Fruit fly (Drosophila melanogaster) whole organism, embryonic: ENCODE data around the gene CG14401.

Experiments used
- Ada2b ChIP-seq: fragments of 200-800 bp; sonication (Bioruptor generic); IDR thresholded peaks from 2 replicates; pipeline ENCODE4 v1.3.6; 2022; ENCODE audit warnings: missing biosample characterization, missing genetic modification characterization
- Blimp-1 ChIP-seq: fragments of 200-800 bp; sonication (Bioruptor generic); optimal IDR thresholded peaks from 3 replicates; lab custom pipeline; 2018; ENCODE audit warnings: missing biosample characterization, missing genetic modification characterization, mild to moderate bottlenecking, moderate library complexity, missing genetic modification reagents
- CG10209 ChIP-seq: fragments of 200-800 bp; sonication (Bioruptor generic); optimal IDR thresholded peaks from 3 replicates; lab custom pipeline; 2017; ENCODE audit warnings: missing biosample characterization, mild to moderate bottlenecking, missing genetic modification characterization, missing genetic modification reagents
- CG10267 ChIP-seq: fragments of 200-800 bp; sonication (Bioruptor generic); optimal IDR thresholded peaks from 2 replicates; lab custom pipeline; 2018; ENCODE audit warnings: missing biosample characterization, mild to moderate bottlenecking, missing genetic modification characterization, moderate library complexity
- CG12071 ChIP-seq: fragments of 200-800 bp; sonication (Bioruptor generic); optimal IDR thresholded peaks from 3 replicates; lab custom pipeline; 2018; ENCODE audit warnings: missing biosample characterization, mild to moderate bottlenecking, missing genetic modification characterization
- CG12744 ChIP-seq: fragments of 200-800 bp; sonication (Bioruptor generic); optimal IDR thresholded peaks from 2 replicates; lab custom pipeline; 2016; ENCODE audit warnings: missing biosample characterization, missing genetic modification characterization
- CG12942 ChIP-seq: fragments of 200-800 bp; sonication (Bioruptor generic); optimal IDR thresholded peaks from 3 replicates; lab custom pipeline; 2016; ENCODE audit warnings: missing biosample characterization, missing genetic modification characterization
- CG14441 ChIP-seq: fragments of 200-800 bp; sonication (Bioruptor generic); IDR thresholded peaks from 2 replicates; pipeline ENCODE4 v1.3.6; 2022; ENCODE audit warnings: missing biosample characterization, missing genetic modification characterization
- CG14965 ChIP-seq: fragments of 200-800 bp; sonication (Bioruptor generic); optimal IDR thresholded peaks from 2 replicates; lab custom pipeline; 2016; ENCODE audit warnings: missing biosample characterization, missing genetic modification characterization, borderline replicate concordance
- CG17186 ChIP-seq: fragments of 200-800 bp; sonication (Bioruptor generic); optimal IDR thresholded peaks from 3 replicates; lab custom pipeline; 2017; ENCODE audit warnings: missing biosample characterization, missing genetic modification reagents, missing genetic modification characterization
- CG17359 ChIP-seq: fragments of 200-800 bp; sonication (Bioruptor generic); optimal IDR thresholded peaks from 3 replicates; lab custom pipeline; 2018; ENCODE audit warnings: missing biosample characterization, mild to moderate bottlenecking, missing genetic modification characterization, moderate library complexity
- CG17802 ChIP-seq: fragments of 200-800 bp; sonication (Bioruptor generic); optimal IDR thresholded peaks from 2 replicates; lab custom pipeline; 2018; ENCODE audit warnings: missing biosample characterization, mild to moderate bottlenecking, missing genetic modification characterization, moderate library complexity
- CG17829 ChIP-seq: fragments of 200-800 bp; optimal IDR thresholded peaks from 2 replicates; lab custom pipeline; 2019; ENCODE audit warnings: missing biosample characterization, mild to moderate bottlenecking, missing genetic modification characterization, moderate library complexity
- CG18476 ChIP-seq: fragments of 200-800 bp; sonication (Bioruptor generic); optimal IDR thresholded peaks from 2 replicates; lab custom pipeline; 2016; ENCODE audit warnings: missing biosample characterization, mild to moderate bottlenecking, missing genetic modification characterization
- CG3163 ChIP-seq: fragments of 200-800 bp; sonication (Bioruptor generic); optimal IDR thresholded peaks from 3 replicates; lab custom pipeline; 2016; ENCODE audit warnings: missing biosample characterization, missing genetic modification characterization
- CG3726 ChIP-seq: fragments of 200-800 bp; sonication (Bioruptor generic); IDR thresholded peaks from 3 replicates; pipeline ENCODE4, ENCODE4 v1.3.6; 2022; ENCODE audit warnings: missing biosample characterization, missing genetic modification characterization
- CG8089 ChIP-seq: fragments of 200-800 bp; sonication (Bioruptor generic); optimal IDR thresholded peaks from 3 replicates; lab custom pipeline; 2016; ENCODE audit warnings: missing biosample characterization, missing genetic modification characterization
- CG8359 ChIP-seq: fragments of 200-800 bp; sonication (Bioruptor generic); optimal IDR thresholded peaks from 2 replicates; lab custom pipeline; 2017; ENCODE audit warnings: missing biosample characterization, mild to moderate bottlenecking, missing genetic modification characterization, borderline replicate concordance
- D19B ChIP-seq: fragments of 200-800 bp; sonication (Bioruptor generic); optimal IDR thresholded peaks from 2 replicates; lab custom pipeline; 2017; ENCODE audit warnings: missing biosample characterization, mild to moderate bottlenecking, missing genetic modification characterization
- Dek ChIP-seq: fragments of 200-800 bp; sonication (Bioruptor generic); optimal IDR thresholded peaks from 3 replicates; lab custom pipeline; 2019; ENCODE audit warnings: missing biosample characterization, mild to moderate bottlenecking, missing genetic modification characterization, moderate library complexity
- Dip2 ChIP-seq: fragments of 200-800 bp; sonication (Bioruptor generic); IDR thresholded peaks from 2 replicates; pipeline ENCODE4 v1.3.6; 2022; ENCODE audit warnings: missing biosample characterization, missing genetic modification characterization
- Dll ChIP-seq: fragments of 200-800 bp; sonication (Bioruptor generic); IDR thresholded peaks from 4 replicates; pipeline ENCODE4 v1.3.6; 2022; ENCODE audit warnings: missing biosample characterization, missing genetic modification characterization; ENCODE audit not compliant: partially characterized antibody
- Drgx ChIP-seq: fragments of 200-800 bp; sonication (Bioruptor generic); IDR thresholded peaks from 2 replicates; pipeline ENCODE4 v1.3.6; 2022; ENCODE audit warnings: missing biosample characterization, missing genetic modification characterization
- H15 ChIP-seq: fragments of 200-800 bp; sonication (Bioruptor generic); IDR thresholded peaks from 3 replicates; pipeline ENCODE4 v1.3.6; 2022; ENCODE audit warnings: missing biosample characterization, missing genetic modification characterization
- H2.0 ChIP-seq: fragments of 200-800 bp; sonication (Bioruptor generic); IDR thresholded peaks from 2 replicates; pipeline ENCODE4 v1.3.6; 2022; ENCODE audit warnings: missing biosample characterization, missing genetic modification characterization
- HmgD ChIP-seq: fragments of 200-800 bp; sonication (Bioruptor generic); optimal IDR thresholded peaks from 3 replicates; lab custom pipeline; 2016; ENCODE audit warnings: missing biosample characterization, missing genetic modification characterization
- Kr ChIP-seq: fragments of 200-800 bp; sonication (Bioruptor generic); optimal IDR thresholded peaks from 2 replicates; lab custom pipeline; 2017; ENCODE audit warnings: missing biosample characterization, mild to moderate bottlenecking, missing genetic modification characterization
- Meics ChIP-seq: fragments of 200-800 bp; sonication (Bioruptor generic); optimal IDR thresholded peaks from 2 replicates; lab custom pipeline; 2017; ENCODE audit warnings: missing biosample characterization, mild to moderate bottlenecking, missing genetic modification characterization
- Neu2 ChIP-seq: fragments of 200-800 bp; sonication (Bioruptor generic); optimal IDR thresholded peaks from 3 replicates; lab custom pipeline; 2016; ENCODE audit warnings: missing biosample characterization, missing genetic modification characterization, borderline replicate concordance
- Oaz ChIP-seq: fragments of 200-800 bp; sonication (Bioruptor generic); IDR thresholded peaks from 2 replicates; pipeline ENCODE4 v1.3.6; 2022; ENCODE audit warnings: missing biosample characterization, missing genetic modification characterization
- Ptx1 ChIP-seq: fragments of 200-800 bp; sonication (Bioruptor generic); IDR thresholded peaks from 2 replicates; pipeline ENCODE4 v1.3.6; 2022; ENCODE audit warnings: missing biosample characterization, missing genetic modification characterization
- Rfx ChIP-seq: fragments of 200-800 bp; sonication (Bioruptor generic); IDR thresholded peaks from 2 replicates; pipeline ENCODE4 v1.3.6; 2022; ENCODE audit warnings: missing biosample characterization, missing genetic modification characterization
- Tbp ChIP-seq: fragments of >200 bp; optimal IDR thresholded peaks from 2 replicates; lab custom pipeline; 2018; ENCODE audit warnings: missing biosample characterization, missing genetic modification characterization
- cad ChIP-seq: fragments of >200 bp; optimal IDR thresholded peaks from 2 replicates; lab custom pipeline; 2017; ENCODE audit warnings: missing biosample characterization, missing genetic modification characterization
- chinmo ChIP-seq: fragments of 200-800 bp; sonication (Bioruptor generic); IDR thresholded peaks from 4 replicates; pipeline ENCODE4 v1.3.6; 2022; ENCODE audit warnings: missing biosample characterization, missing genetic modification characterization; ENCODE audit not compliant: partially characterized antibody
- dm ChIP-seq: fragments of 200-800 bp; sonication (Bioruptor generic); optimal IDR thresholded peaks from 3 replicates; lab custom pipeline; 2016; ENCODE audit warnings: missing biosample characterization, missing genetic modification characterization
- dmrt11E ChIP-seq: fragments of 200-800 bp; sonication (Bioruptor generic); optimal IDR thresholded peaks from 3 replicates; lab custom pipeline; 2018; ENCODE audit warnings: missing biosample characterization, mild to moderate bottlenecking, missing genetic modification characterization, moderate library complexity
- esg ChIP-seq: fragments of 200-800 bp; sonication (Bioruptor generic); conservative IDR thresholded peaks from 2 replicates; pipeline ENCODE4 v1.3.6; 2022; ENCODE audit warnings: missing biosample characterization, missing genetic modification characterization
- her ChIP-seq: fragments of 200-800 bp; sonication (Bioruptor generic); optimal IDR thresholded peaks from 2 replicates; lab custom pipeline; 2016; ENCODE audit warnings: missing biosample characterization, missing genetic modification characterization
- jigr1 ChIP-seq: fragments of 200-800 bp; sonication (Bioruptor generic); IDR thresholded peaks from 3 replicates; pipeline ENCODE4 v1.3.6; 2022; ENCODE audit warnings: missing biosample characterization, missing genetic modification characterization
- kay ChIP-seq: fragments of 200-800 bp; sonication (Bioruptor generic); optimal IDR thresholded peaks from 2 replicates; lab custom pipeline; 2016; ENCODE audit warnings: missing biosample characterization, missing genetic modification characterization
- klu ChIP-seq: fragments of 200-800 bp; sonication (Bioruptor generic); IDR thresholded peaks from 2 replicates; pipeline ENCODE4 v1.3.6; 2022; ENCODE audit warnings: missing biosample characterization, missing genetic modification characterization
- lab ChIP-seq: fragments of 200-800 bp; sonication (Bioruptor generic); optimal IDR thresholded peaks from 3 replicates; lab custom pipeline; 2017; ENCODE audit warnings: missing biosample characterization, missing genetic modification characterization, mild to moderate bottlenecking, moderate library complexity, missing genetic modification reagents
- mam ChIP-seq: fragments of 200-800 bp; sonication (Bioruptor generic); optimal IDR thresholded peaks from 3 replicates; lab custom pipeline; 2016; ENCODE audit warnings: missing biosample characterization, missing genetic modification characterization
- row ChIP-seq: fragments of 200-800 bp; sonication (Bioruptor generic); IDR thresholded peaks from 3 replicates; pipeline ENCODE4 v1.3.6; 2022; ENCODE audit warnings: missing biosample characterization, missing genetic modification characterization
- scrt ChIP-seq: fragments of 200-800 bp; sonication (Bioruptor generic); optimal IDR thresholded peaks from 2 replicates; lab custom pipeline; 2018; ENCODE audit warnings: missing biosample characterization, mild to moderate bottlenecking, missing genetic modification characterization, moderate library complexity
- sens-2 ChIP-seq: fragments of 200-800 bp; sonication (Bioruptor generic); IDR thresholded peaks from 2 replicates; pipeline ENCODE4 v1.3.6; 2022; ENCODE audit warnings: missing biosample characterization, missing genetic modification characterization
- tin ChIP-seq: fragments of 200-800 bp; sonication (Bioruptor generic); optimal IDR thresholded peaks from 3 replicates; lab custom pipeline; 2016; ENCODE audit warnings: missing biosample characterization, missing genetic modification characterization
- unc-4 ChIP-seq: fragments of 200-800 bp; sonication (Bioruptor generic); IDR thresholded peaks from 2 replicates; pipeline ENCODE4 v1.3.6; 2022; ENCODE audit warnings: missing biosample characterization, missing genetic modification characterization; ENCODE audit not compliant: partially characterized antibody
- usp ChIP-seq: fragments of >200 bp; optimal IDR thresholded peaks from 2 replicates; lab custom pipeline; 2017; ENCODE audit warnings: missing biosample characterization, missing genetic modification characterization
- zen ChIP-seq: fragments of 200-800 bp; sonication (Bioruptor generic); optimal IDR thresholded peaks from 3 replicates; lab custom pipeline; 2018; ENCODE audit warnings: missing biosample characterization, mild to moderate bottlenecking, missing genetic modification characterization, moderate library complexity

Gene CG14401

DNA sequence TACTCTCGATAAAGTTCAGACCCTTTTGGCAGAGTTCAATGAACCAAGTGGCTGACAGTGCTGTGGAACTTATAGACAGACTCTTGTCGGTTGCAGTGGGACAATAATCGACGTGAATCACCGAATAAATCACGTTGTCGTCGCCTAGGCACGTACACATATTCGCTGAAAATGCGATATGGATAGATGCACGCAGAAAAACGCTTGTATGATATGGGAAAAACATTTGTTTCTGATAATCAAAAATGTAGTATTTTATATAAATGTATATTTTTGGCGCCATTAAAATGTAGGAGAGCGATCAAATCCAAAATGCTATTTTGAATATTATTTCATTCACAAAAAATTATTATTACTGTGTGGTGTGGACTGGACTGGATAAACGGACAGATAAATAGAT lies 45.6 kb downstream of the CG14401 start (continued):
- no peak for TF ChIP-seq zen (tag; lab: Kevin White, UChicago)
- TF ChIP-seq Blimp-1 (GFP tag; lab: Kevin White, UChicago) = peak; percentile 58
- peak; percentile 20 for TF ChIP-seq tin (GFP tag; lab: Kevin White, UChicago)
- TF ChIP-seq row (GFP tag; lab: Robert Waterston, UW) = peak; percentile 66
- peak; percentile 58 for TF ChIP-seq CG14441 (GFP tag; lab: Robert Waterston, UW)
- TF ChIP-seq Rfx (GFP tag; lab: Robert Waterston, UW) = peak; percentile 25; the same call in 1 of the 2 replicates
- TF ChIP-seq CG8359 (GFP tag; lab: Kevin White, UChicago) = no peak
- TF ChIP-seq CG3726 = 0 out of 3 replicates have a peak, but pooled peaks have one; percentile 26
- TF ChIP-seq usp = no peak
- TF ChIP-seq lab (GFP tag; lab: Kevin White, UChicago) = peak; percentile 71
- no peak for TF ChIP-seq Ada2b (GFP tag; lab: Robert Waterston, UW)
- TF ChIP-seq scrt (GFP tag; lab: Kevin White, UChicago) = no peak
- TF ChIP-seq klu (GFP tag; lab: Robert Waterston, UW) = 0 out of 2 replicates have a peak, but pooled peaks have one; percentile 8
- TF ChIP-seq CG12744 (GFP tag; lab: Kevin White, UChicago) = no peak
- no peak for TF ChIP-seq Tbp (GFP tag; lab: Kevin White, UChicago)
- peak; percentile 68 for TF ChIP-seq Ptx1 (GFP tag; lab: Robert Waterston, UW)
- TF ChIP-seq esg (GFP tag; lab: Robert Waterston, UW) = peak; percentile 26; the same call in 1 of the 2 replicates
- no peak for TF ChIP-seq CG17802
- 0 out of 2 replicates have a peak, but pooled peaks have one; percentile 10 for TF ChIP-seq Oaz (GFP tag; lab: Robert Waterston, UW)
- peak; percentile 85 for TF ChIP-seq Drgx
- no peak for TF ChIP-seq her (GFP tag; lab: Kevin White, UChicago)
- no peak for TF ChIP-seq sens-2 (GFP tag; lab: Robert Waterston, UW)
- no peak for TF ChIP-seq Dip2 (GFP tag; lab: Robert Waterston, UW)
- peak; percentile 14 for TF ChIP-seq mam (GFP tag; lab: Kevin White, UChicago)
- no peak for TF ChIP-seq chinmo
- TF ChIP-seq CG17359 = peak; percentile 25
- peak; percentile 22 for TF ChIP-seq CG10267
- peak; percentile 34; the same call in 1 of the 2 replicates for TF ChIP-seq H2.0 (GFP tag; lab: Robert Waterston, UW)
- TF ChIP-seq jigr1 (GFP tag; lab: Robert Waterston, UW) = no peak
- TF ChIP-seq kay = peak; percentile 19
- TF ChIP-seq HmgD (GFP tag; lab: Kevin White, UChicago) = no peak
- no peak for TF ChIP-seq Kr
- peak; percentile 29 for TF ChIP-seq CG10209 (GFP tag; lab: Kevin White, UChicago)
- TF ChIP-seq cad (GFP tag; lab: Kevin White, UChicago) = no peak
- TF ChIP-seq Neu2 (GFP tag; lab: Kevin White, UChicago) = no peak
- no peak for TF ChIP-seq H15
- TF ChIP-seq Dek (tag; lab: Kevin White, UChicago) = no peak
- peak; percentile 22 for TF ChIP-seq CG17829 (tag; lab: Kevin White, UChicago)
- TF ChIP-seq CG12942 (GFP tag; lab: Kevin White, UChicago) = no peak
- TF ChIP-seq CG14965 (GFP tag; lab: Kevin White, UChicago) = no peak
- TF ChIP-seq CG18476 (GFP tag; lab: Kevin White, UChicago) = no peak
- peak; percentile 20 for TF ChIP-seq Meics (GFP tag; lab: Kevin White, UChicago)
- no peak for TF ChIP-seq dm (GFP tag; lab: Kevin White, UChicago)
- peak; percentile 16 for TF ChIP-seq dmrt11E
- no peak for TF ChIP-seq unc-4 (GFP tag; lab: Robert Waterston, UW)
- TF ChIP-seq D19B (GFP tag; lab: Kevin White, UChicago) = no peak
- TF ChIP-seq CG8089 (GFP tag; lab: Kevin White, UChicago) = no peak
- no peak for TF ChIP-seq CG12071 (GFP tag; lab: Kevin White, UChicago)
- TF ChIP-seq CG3163 = no peak
- no peak for TF ChIP-seq CG17186 (GFP tag; lab: Kevin White, UChicago)
- no peak for TF ChIP-seq Dll (GFP tag; lab: Robert Waterston, UW)
